Worm (Caenorhabditis elegans) whole organism, late embryonic: Measurements from ENCODE around the gene arx-6.

Source experiments
- ama-1 ChIP-seq: fragments of 150-350 bp; optimal IDR thresholded peaks from 2 replicates; lab custom pipeline; 2014
- ceh-6 ChIP-seq: fragments of 200-800 bp; sonication (Bioruptor generic); optimal IDR thresholded peaks from 2 replicates; lab custom pipeline; 2018; ENCODE audit warnings: mild to moderate bottlenecking, missing genetic modification characterization, missing compliant biosample characterization
- sox-4 ChIP-seq: sonication (generic microtip); optimal IDR thresholded peaks from 2 replicates; lab custom pipeline; 2017; ENCODE audit warnings: mild to moderate bottlenecking, missing genetic modification characterization, inconsistent platforms, missing compliant biosample characterization
- unc-55 ChIP-seq: sonication (generic microtip); optimal IDR thresholded peaks from 2 replicates; lab custom pipeline; 2017; ENCODE audit warnings: missing biosample characterization, missing genetic modification reagents, missing genetic modification characterization

- no peak for TF ChIP-seq unc-55
- no peak for TF ChIP-seq ceh-6 (GFP tag; lab: Kevin White, UChicago)
- no peak for TF ChIP-seq sox-4 (tag; lab: Kevin White, UChicago)
- no peak for TF ChIP-seq ama-1 (lab: Kevin White, UChicago)
Measured at ce11 chrIII:4874671-4875070, 3.8 kb upstream of the arx-6 start, which contains the start of gene C35D10.12.
